Worm (Caenorhabditis elegans) whole organism, L1 larva: ENCODE results near the gene C29F7.3.

Source experiments
- C16A3.4 ChIP-seq: fragments of 150-350 bp; optimal IDR thresholded peaks from 2 replicates; lab custom pipeline; 2014; ENCODE audit warnings: missing biosample characterization, missing genetic modification characterization
- ceh-8 ChIP-seq: fragments of 200-800 bp; sonication (Bioruptor generic); optimal IDR thresholded peaks from 2 replicates; lab custom pipeline; 2018; ENCODE audit warnings: mild to moderate bottlenecking, missing genetic modification characterization, moderate library complexity, missing compliant biosample characterization
- ceh-82 ChIP-seq, 3 experiments: fragments of 150-350 bp in 1 of 3; sonication (generic microtip) in 2 of 3; optimal IDR thresholded peaks; 2 replicates each; lab custom pipeline; 2014 to 2017; ENCODE audit warnings: missing biosample characterization in 3 of 3, missing genetic modification characterization in 3 of 3
- ceh-88 ChIP-seq: fragments of 200-800 bp; sonication (Bioruptor generic); IDR thresholded peaks from 2 replicates; pipeline ENCODE4 v1.3.6; 2022; ENCODE audit warnings: missing genetic modification characterization, missing compliant biosample characterization
- dpl-1 ChIP-seq, 3 experiments: fragments of 150-350 bp in 2 of 3; sonication (generic microtip) in 1 of 3; optimal IDR thresholded peaks; 2 replicates each; lab custom pipeline; 2014 to 2017; ENCODE audit warnings: missing biosample characterization in 3 of 3, missing genetic modification characterization in 3 of 3, missing genetic modification reagents in 3 of 3
- dsc-1 ChIP-seq: sonication (generic microtip); optimal IDR thresholded peaks from 2 replicates; lab custom pipeline; 2016; ENCODE audit warnings: mild to moderate bottlenecking, missing genetic modification characterization, missing compliant biosample characterization
- efl-1 ChIP-seq, 4 experiments: fragments of 150-350 bp; optimal IDR thresholded peaks in 3 of 4; peaks in 1 of 4; 1 replicate in 1 of 4; 2 replicates in 3 of 4; lab custom pipeline; 2014; ENCODE audit warnings: missing biosample characterization in 2 of 4, missing genetic modification characterization in 2 of 4, missing genetic modification reagents in 2 of 4
- egl-13 ChIP-seq: sonication (generic microtip); optimal IDR thresholded peaks from 2 replicates; lab custom pipeline; 2016; ENCODE audit warnings: missing genotype, missing genetic modification reagents, missing genetic modification characterization, missing compliant biosample characterization
- elt-2 ChIP-seq: sonication (generic microtip); optimal IDR thresholded peaks from 2 replicates; lab custom pipeline; 2016; ENCODE audit warnings: missing genetic modification characterization, mild to moderate bottlenecking, inconsistent platforms, missing compliant biosample characterization, missing genetic modification reagents
- elt-3 ChIP-seq, 6 experiments: fragments of 150-350 bp in 1 of 6; sonication (generic microtip); optimal IDR thresholded peaks; 2 replicates each; lab custom pipeline; 2017 to 2018; ENCODE audit warnings: missing biosample characterization in 6 of 6, missing genetic modification characterization in 6 of 6, inconsistent platforms in 1 of 6
- fkh-10 ChIP-seq: sonication (generic microtip); optimal IDR thresholded peaks from 2 replicates; lab custom pipeline; 2017; ENCODE audit warnings: missing biosample characterization, missing genetic modification reagents, missing genetic modification characterization
- fkh-8 ChIP-seq: sonication (generic microtip); optimal IDR thresholded peaks from 2 replicates; lab custom pipeline; 2016; ENCODE audit warnings: mild to moderate bottlenecking, missing genetic modification characterization, missing compliant biosample characterization
- fos-1 ChIP-seq: fragments of 150-350 bp; optimal IDR thresholded peaks from 2 replicates; lab custom pipeline; 2014; ENCODE audit warnings: missing biosample characterization, missing genetic modification characterization
- grh-1 ChIP-seq: fragments of 200-800 bp; sonication (Bioruptor generic); IDR thresholded peaks from 2 replicates; pipeline ENCODE4 v1.3.6; 2022; ENCODE audit warnings: missing genetic modification reagents, missing genetic modification characterization, missing compliant biosample characterization
- irx-1 ChIP-seq: sonication (generic microtip); optimal IDR thresholded peaks from 2 replicates; lab custom pipeline; 2016; ENCODE audit warnings: missing genetic modification characterization, missing compliant biosample characterization
- jun-1 ChIP-seq: fragments of 150-350 bp; optimal IDR thresholded peaks from 2 replicates; lab custom pipeline; 2014; ENCODE audit warnings: missing biosample characterization, missing genetic modification reagents, missing genetic modification characterization
- lin-13 ChIP-seq: fragments of 150-350 bp; optimal IDR thresholded peaks from 2 replicates; lab custom pipeline; 2014; ENCODE audit warnings: missing biosample characterization, missing genetic modification reagents, missing genetic modification characterization
- lin-14 ChIP-seq: fragments of 200-800 bp; sonication (Bioruptor generic); optimal IDR thresholded peaks from 2 replicates; lab custom pipeline; 2018; ENCODE audit warnings: mild to moderate bottlenecking, missing genetic modification characterization, moderate library complexity, missing compliant biosample characterization
- lin-15B ChIP-seq: fragments of 150-350 bp; sonication (generic microtip); optimal IDR thresholded peaks from 3 replicates; lab custom pipeline; 2014; ENCODE audit warnings: missing biosample characterization, missing genetic modification characterization
- lin-35 ChIP-seq, 2 experiments: fragments of 150-350 bp; optimal IDR thresholded peaks; 2 replicates each; lab custom pipeline; 2014; ENCODE audit warnings: missing biosample characterization in 2 of 2, missing genetic modification characterization in 2 of 2, missing genetic modification reagents in 2 of 2
- lir-3 ChIP-seq: sonication (generic microtip); optimal IDR thresholded peaks from 2 replicates; lab custom pipeline; 2016; ENCODE audit warnings: mild to moderate bottlenecking, missing genetic modification characterization, moderate library complexity, missing compliant biosample characterization; ENCODE audit not compliant: poor library complexity
- lsy-2 ChIP-seq, 2 experiments: fragments of 150-350 bp; optimal IDR thresholded peaks; 2 replicates each; lab custom pipeline; 2014; ENCODE audit warnings: missing biosample characterization in 2 of 2, missing genetic modification characterization in 2 of 2
- mdl-1 ChIP-seq, 2 experiments: fragments of 150-350 bp; optimal IDR thresholded peaks; 2 replicates each; lab custom pipeline; 2014 to 2017; ENCODE audit warnings: missing biosample characterization in 2 of 2, missing genetic modification characterization in 2 of 2, inconsistent platforms in 1 of 2
- mep-1 ChIP-seq: fragments of 150-350 bp; optimal IDR thresholded peaks from 2 replicates; lab custom pipeline; 2014; ENCODE audit warnings: missing biosample characterization, missing genetic modification characterization
- nhr-19 ChIP-seq: fragments of 200-800 bp; sonication (Bioruptor generic); conservative IDR thresholded peaks from 2 replicates; pipeline ENCODE4 v1.3.6; 2022; ENCODE audit warnings: missing genetic modification characterization, missing compliant biosample characterization
- nhr-20 ChIP-seq: sonication (generic microtip); optimal IDR thresholded peaks from 2 replicates; lab custom pipeline; 2016; ENCODE audit warnings: mild to moderate bottlenecking, missing genetic modification characterization, missing compliant biosample characterization
- nhr-47 ChIP-seq: sonication (generic microtip); optimal IDR thresholded peaks from 2 replicates; lab custom pipeline; 2016; ENCODE audit warnings: mild to moderate bottlenecking, missing genetic modification characterization, moderate library complexity, missing compliant biosample characterization
- nhr-71 ChIP-seq: sonication (generic microtip); optimal IDR thresholded peaks from 2 replicates; lab custom pipeline; 2016; ENCODE audit warnings: mild to moderate bottlenecking, missing genetic modification characterization, moderate library complexity, missing compliant biosample characterization
- nhr-77 ChIP-seq: fragments of 150-350 bp; optimal IDR thresholded peaks from 2 replicates; lab custom pipeline; 2014; ENCODE audit warnings: missing biosample characterization, missing genetic modification characterization
- nhr-85 ChIP-seq: sonication (generic microtip); peaks from one replicate; lab custom pipeline; 2016; ENCODE audit warnings: missing genetic modification characterization, inconsistent platforms, missing compliant biosample characterization
- nhr-90 ChIP-seq: sonication (generic microtip); optimal IDR thresholded peaks from 2 replicates; lab custom pipeline; 2016; ENCODE audit warnings: mild to moderate bottlenecking, missing genetic modification characterization, missing compliant biosample characterization; ENCODE audit not compliant: poor library complexity
- rnt-1 ChIP-seq: sonication (generic microtip); optimal IDR thresholded peaks from 2 replicates; lab custom pipeline; 2016; ENCODE audit warnings: mild to moderate bottlenecking, missing genetic modification characterization, moderate library complexity, missing compliant biosample characterization
- snpc-4 ChIP-seq: fragments of 150-350 bp; optimal IDR thresholded peaks from 2 replicates; lab custom pipeline; 2014; ENCODE audit warnings: missing biosample characterization, missing genetic modification characterization
- snu-23 ChIP-seq: sonication (generic microtip); optimal IDR thresholded peaks from 2 replicates; lab custom pipeline; 2016; ENCODE audit warnings: missing genetic modification characterization, missing compliant biosample characterization
- sox-4 ChIP-seq: sonication (generic microtip); optimal IDR thresholded peaks from 2 replicates; lab custom pipeline; 2016; ENCODE audit warnings: missing genetic modification characterization, missing compliant biosample characterization
- sup-37 ChIP-seq: fragments of 200-800 bp; sonication (Bioruptor generic); optimal IDR thresholded peaks from 2 replicates; lab custom pipeline; 2018; ENCODE audit warnings: mild to moderate bottlenecking, missing genetic modification characterization, missing compliant biosample characterization
- swsn-7 ChIP-seq: sonication (generic microtip); optimal IDR thresholded peaks from 2 replicates; lab custom pipeline; 2016; ENCODE audit warnings: missing genetic modification characterization, missing compliant biosample characterization
- tbx-2 ChIP-seq: sonication (generic microtip); optimal IDR thresholded peaks from 2 replicates; lab custom pipeline; 2016; ENCODE audit warnings: missing genetic modification characterization, missing compliant biosample characterization
- unc-130 ChIP-seq: fragments of 150-350 bp; optimal IDR thresholded peaks from 2 replicates; lab custom pipeline; 2017; ENCODE audit warnings: missing biosample characterization, missing genetic modification characterization, inconsistent platforms
- unc-86 ChIP-seq: sonication (generic microtip); optimal IDR thresholded peaks from 2 replicates; lab custom pipeline; 2016; ENCODE audit warnings: missing genetic modification characterization, missing compliant biosample characterization
- unc-98 ChIP-seq: fragments of 200-800 bp; sonication (Bioruptor generic); IDR thresholded peaks from 2 replicates; pipeline ENCODE4 v1.3.6; 2022; ENCODE audit warnings: missing genetic modification characterization, missing compliant biosample characterization
- xbp-1 ChIP-seq: sonication (generic microtip); optimal IDR thresholded peaks from 2 replicates; lab custom pipeline; 2016; ENCODE audit warnings: missing genetic modification characterization, missing compliant biosample characterization
- ztf-11 ChIP-seq, 2 experiments: sonication (generic microtip); optimal IDR thresholded peaks; 2 replicates each; lab custom pipeline; 2016 to 2017; ENCODE audit warnings: missing genetic modification characterization in 2 of 2, missing biosample characterization in 1 of 2, missing compliant biosample characterization in 1 of 2

C29F7.3 gene

ce11 chrX:13451578-13451977 is 31.8 kb upstream of the C29F7.3 start, which contains the start of gene F02D10.6:
F02D10.6 (minus strand) TSS chrX:13451678.
- no peak for TF ChIP-seq nhr-20 (tag; lab: Kevin White, UChicago)
- no peak for TF ChIP-seq unc-98 (GFP tag; lab: Robert Waterston, UW)
- TF ChIP-seq efl-1 (optimal IDR thresholded peaks at IDR 0.05; lab: Kevin White, UChicago), result no peak
- TF ChIP-seq efl-1 (GFP tag; optimal IDR thresholded peaks at IDR 0.05 in 1 of 2; lab: Kevin White, UChicago), result peak in 1 of 2 experiments; percentile 32

- TF ChIP-seq nhr-77 (peak; percentile 34), C16A3.4 (tag; lab: Kevin White, UChicago) (peak; percentile 34), nhr-20 (tag; lab: Kevin White, UChicago) (peak; percentile 60), grh-1 (GFP tag; lab: Robert Waterston, UW) (peak; percentile 56), fos-1 (tag; lab: Kevin White, UChicago) (peak; percentile 50), fkh-8 (tag; lab: Kevin White, UChicago) (peak; percentile 56), lin-15B (peak; percentile 7), xbp-1 (peak; percentile 47), tbx-2 (tag; lab: Kevin White, UChicago) (peak; percentile 54), swsn-7 (tag; lab: Kevin White, UChicago) (peak; percentile 60), lin-35 (GFP tag; optimal IDR thresholded peaks at IDR 0.05; lab: Kevin White, UChicago) (peak; percentile 28 to 67), sox-4 (tag; lab: Kevin White, UChicago) (peak; percentile 69), snpc-4 (tag; lab: Kevin White, UChicago) (peak; percentile 13), lin-14 (GFP tag; lab: Kevin White, UChicago) (peak; percentile 72), mdl-1 (tag; optimal IDR thresholded peaks at IDR 0.05; lab: Kevin White, UChicago) (peak in 1 of 2 experiments; percentile 56), efl-1 (optimal IDR thresholded peaks at IDR 0.05; lab: Kevin White, UChicago) (peak; percentile 18 to 24), efl-1 (GFP tag; optimal IDR thresholded peaks at IDR 0.05 in 1 of 2; lab: Kevin White, UChicago) (peak in 1 of 2 experiments; percentile 87), egl-13 (peak; percentile 51), fkh-10 (GFP tag; lab: Kevin White, UChicago) (peak; percentile 11), nhr-71 (tag; lab: Kevin White, UChicago) (peak; percentile 75), nhr-85 (tag; lab: Kevin White, UChicago) (peak; percentile 79), elt-3 (tag; optimal IDR thresholded peaks at IDR 0.05; lab: Kevin White, UChicago) (peak in 3 of 6 experiments; percentile 18 to 35 (median 31)), lir-3 (tag; lab: Kevin White, UChicago) (peak; percentile 39), dsc-1 (peak; percentile 84), unc-86 (tag; lab: Kevin White, UChicago) (peak; percentile 38), ceh-88 (GFP tag; lab: Robert Waterston, UW) (peak; percentile 31; the same call in 1 of the 2 replicates), rnt-1 (peak; percentile 68), unc-130 (peak; percentile 48), ceh-8 (GFP tag; lab: Kevin White, UChicago) (peak; percentile 48), nhr-19 (GFP tag; lab: Robert Waterston, UW) (peak; percentile 70), lsy-2 (tag; optimal IDR thresholded peaks at IDR 0.05; lab: Kevin White, UChicago) (peak; percentile 26 to 42), ztf-11 (tag; optimal IDR thresholded peaks at IDR 0.05; lab: Kevin White, UChicago) (peak in 1 of 2 experiments; percentile 39), lin-13 (GFP tag; lab: Kevin White, UChicago) (peak; percentile 38), nhr-47 (tag; lab: Kevin White, UChicago) (peak; percentile 80), elt-2 (tag; lab: Kevin White, UChicago) (peak; percentile 32), irx-1 (tag; lab: Kevin White, UChicago) (peak; percentile 46), nhr-90 (tag; lab: Kevin White, UChicago) (peak; percentile 75), snu-23 (GFP tag; lab: Kevin White, UChicago) (peak; percentile 83), mep-1 (tag; lab: Kevin White, UChicago) (peak; percentile 57), jun-1 (tag; lab: Kevin White, UChicago) (peak; percentile 55), ceh-82 (tag; optimal IDR thresholded peaks at IDR 0.05; lab: Kevin White, UChicago) (peak; percentile 43 to 44 (median 44)), dpl-1 (GFP tag; optimal IDR thresholded peaks at IDR 0.05; lab: Kevin White, UChicago) (peak in 1 of 3 experiments; percentile 10), sup-37 (GFP tag; lab: Kevin White, UChicago) (peak; percentile 23)
- TF ChIP-seq, all 84 proteins: peak for 42; not testable (repeated sequence) for 42
Observed at ce11 chrX:13448665-13449099, 28.9 kb upstream of the C29F7.3 start.
